Fruit fly (Drosophila melanogaster) S2 (cell line): Measurements from ENCODE around the gene Obp99b.

Source experiments
- CG8478 ChIP-seq: fragments of >200 bp; optimal IDR thresholded peaks from 2 replicates; lab custom pipeline; 2018
- CTCF ChIP-seq, 2 experiments: fragments of >200 bp; optimal IDR thresholded peaks; 2 replicates each; lab custom pipeline; 2018

dm6 chr3R:29757226-29757625 is 40.5 kb upstream of the Obp99b start:
- TF ChIP-seq CG8478 (no peak), CTCF (optimal IDR thresholded peaks at IDR 0.05; lab: Kevin White, UChicago) (no peak)
